Worm (Caenorhabditis elegans): Measurements from ENCODE around the gene fubl-2.

DNA sequence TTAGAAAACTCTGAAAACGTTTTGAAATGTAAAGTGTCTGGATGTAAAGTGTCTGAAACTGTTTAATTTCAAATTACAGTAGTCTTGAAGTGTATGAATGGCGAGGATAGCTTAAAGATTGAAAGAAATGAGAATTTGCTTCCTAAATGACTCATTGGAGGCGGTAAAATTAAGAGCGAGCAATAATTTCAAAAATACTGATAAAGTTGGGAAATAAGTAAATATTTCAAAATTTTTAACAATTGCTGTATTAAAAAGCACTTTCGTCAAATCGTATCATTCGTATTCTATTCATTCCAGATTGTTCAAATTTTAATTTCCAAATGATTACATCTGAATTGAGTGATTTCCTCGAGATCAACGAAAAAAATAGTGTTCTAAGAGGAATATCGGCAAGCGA lies 36.8 kb upstream of the fubl-2 start, which contains the start of gene B0280.2:
- TF ChIP-seq zag-1 (tag; optimal IDR thresholded peaks at IDR 0.05) (no peak), nhr-12 (tag; optimal IDR thresholded peaks at IDR 0.05) (no peak), nhr-21 (tag; optimal IDR thresholded peaks at IDR 0.05) (no peak), elt-1 (tag; optimal IDR thresholded peaks at IDR 0.05) (no peak), mab-5 (tag; optimal IDR thresholded peaks at IDR 0.05) (no peak), aly-2 (tag; optimal IDR thresholded peaks at IDR 0.05) (no peak), lsy-2 (tag; optimal IDR thresholded peaks at IDR 0.05) (no peak), fos-1 (tag; optimal IDR thresholded peaks at IDR 0.05) (no peak), nhr-11 (tag; optimal IDR thresholded peaks at IDR 0.05) (no peak)
